Fruit fly (Drosophila melanogaster) whole organism, pupa: ENCODE measurements around the gene CG9641.

Experiments
- CG10348 ChIP-seq: fragments of 200-800 bp; sonication (Bioruptor generic); IDR thresholded peaks from 2 replicates; pipeline ENCODE4 v1.3.6; 2022; ENCODE audit warnings: missing biosample characterization, missing genetic modification characterization
- CG12605 ChIP-seq: fragments of 200-800 bp; sonication (Bioruptor generic); IDR thresholded peaks from 2 replicates; pipeline ENCODE4 v1.3.6; 2022; ENCODE audit warnings: missing biosample characterization, missing genetic modification characterization
- CG13204 ChIP-seq: fragments of 200-800 bp; sonication (Bioruptor generic); optimal IDR thresholded peaks from 2 replicates; lab custom pipeline; 2018; ENCODE audit warnings: missing biosample characterization, mild to moderate bottlenecking, missing genetic modification characterization, moderate library complexity
- CG14655 ChIP-seq: fragments of 200-800 bp; sonication (Bioruptor generic); optimal IDR thresholded peaks from 3 replicates; lab custom pipeline; 2017; ENCODE audit warnings: mild to moderate bottlenecking, missing biosample characterization, missing genetic modification reagents, missing genetic modification characterization
- CG15710 ChIP-seq: fragments of 200-800 bp; sonication (Bioruptor generic); optimal IDR thresholded peaks from 2 replicates; lab custom pipeline; 2018; ENCODE audit warnings: missing biosample characterization, mild to moderate bottlenecking, missing genetic modification characterization, moderate library complexity
- CG17806 ChIP-seq: fragments of 200-800 bp; sonication (Bioruptor generic); optimal IDR thresholded peaks from 2 replicates; lab custom pipeline; 2018; ENCODE audit warnings: missing biosample characterization, mild to moderate bottlenecking, missing genetic modification characterization, moderate library complexity
- CG32121 ChIP-seq: fragments of 200-800 bp; sonication (Bioruptor generic); IDR thresholded peaks from 2 replicates; pipeline ENCODE4 v1.3.6; 2022; ENCODE audit warnings: missing biosample characterization, missing genetic modification characterization
- CG34367 ChIP-seq: fragments of 200-800 bp; sonication (Bioruptor generic); optimal IDR thresholded peaks from 2 replicates; lab custom pipeline; 2018; ENCODE audit warnings: missing biosample characterization, mild to moderate bottlenecking, missing genetic modification characterization
- CG4496 ChIP-seq: fragments of 200-800 bp; sonication (Bioruptor generic); IDR thresholded peaks from 3 replicates; pipeline ENCODE4 v1.3.6; 2022; ENCODE audit warnings: missing biosample characterization, missing genetic modification characterization
- CG8159 ChIP-seq: fragments of 200-800 bp; sonication (Bioruptor generic); optimal IDR thresholded peaks from 3 replicates; lab custom pipeline; 2018; ENCODE audit warnings: missing biosample characterization, mild to moderate bottlenecking, missing genetic modification characterization, moderate library complexity
- CG8301 ChIP-seq: fragments of 200-800 bp; sonication (Bioruptor generic); optimal IDR thresholded peaks from 2 replicates; lab custom pipeline; 2018; ENCODE audit warnings: missing biosample characterization, mild to moderate bottlenecking, missing genetic modification characterization
- CG9948 ChIP-seq: fragments of 200-800 bp; sonication (Bioruptor generic); optimal IDR thresholded peaks from 2 replicates; lab custom pipeline; 2018; ENCODE audit warnings: missing biosample characterization, mild to moderate bottlenecking, missing genetic modification characterization, moderate library complexity
- D1 ChIP-seq: fragments of 200-800 bp; sonication (Bioruptor generic); optimal IDR thresholded peaks from 2 replicates; lab custom pipeline; 2018; ENCODE audit warnings: missing biosample characterization, mild to moderate bottlenecking, missing genetic modification characterization, moderate library complexity
- EcR ChIP-seq: fragments of 200-800 bp; sonication (Bioruptor generic); optimal IDR thresholded peaks from 3 replicates; lab custom pipeline; 2019; ENCODE audit warnings: missing biosample characterization, missing genetic modification characterization, mild to moderate bottlenecking, moderate library complexity, missing genetic modification reagents
- Ets98B ChIP-seq: fragments of 200-800 bp; sonication (Bioruptor generic); IDR thresholded peaks from 2 replicates; pipeline ENCODE4 v1.3.6; 2022; ENCODE audit warnings: missing biosample characterization, missing genetic modification characterization
- Pif1A ChIP-seq: fragments of 200-800 bp; sonication (Bioruptor generic); optimal IDR thresholded peaks from 3 replicates; lab custom pipeline; 2016; ENCODE audit warnings: missing biosample characterization, missing genetic modification characterization
- Pif1B ChIP-seq: fragments of 200-800 bp; sonication (Bioruptor generic); optimal IDR thresholded peaks from 3 replicates; lab custom pipeline; 2016; ENCODE audit warnings: missing biosample characterization, missing genetic modification characterization
- Snoo ChIP-seq: fragments of 200-800 bp; sonication (Bioruptor generic); optimal IDR thresholded peaks from 3 replicates; lab custom pipeline; 2017; ENCODE audit warnings: missing biosample characterization, mild to moderate bottlenecking, missing genetic modification characterization, inconsistent platforms
- fd96Ca ChIP-seq: fragments of 200-800 bp; sonication (Bioruptor generic); IDR thresholded peaks from 3 replicates; pipeline ENCODE4 v1.3.6; 2022; ENCODE audit warnings: missing biosample characterization, missing genetic modification characterization
- gl ChIP-seq: fragments of 200-800 bp; sonication (Bioruptor generic); optimal IDR thresholded peaks from 2 replicates; lab custom pipeline; 2018; ENCODE audit warnings: missing biosample characterization, mild to moderate bottlenecking, missing genetic modification characterization
- rn ChIP-seq: fragments of 200-800 bp; sonication (Bioruptor generic); IDR thresholded peaks from 2 replicates; pipeline ENCODE4 v1.3.6; 2022; ENCODE audit warnings: missing biosample characterization, missing genetic modification characterization

The CG9641 gene

DNA sequence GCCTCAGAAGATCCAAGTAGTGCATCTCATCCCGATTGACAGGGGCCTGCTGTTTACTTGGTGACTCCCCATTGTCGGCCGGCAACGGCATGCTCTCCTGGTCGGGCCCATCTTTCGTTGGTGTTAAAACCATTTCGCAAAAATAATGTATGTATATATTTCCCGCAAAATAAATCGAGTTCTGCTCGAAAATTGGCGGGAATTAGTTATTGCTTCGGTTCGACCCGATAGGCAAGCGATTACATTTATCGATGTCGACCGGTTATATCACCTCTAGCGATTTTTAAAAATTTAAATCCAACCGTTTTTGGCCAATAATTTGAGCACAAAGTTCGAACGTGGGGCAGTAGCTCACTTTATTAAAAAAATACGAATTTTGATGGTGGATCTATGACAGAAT lies 7.2 kb downstream of the CG9641 start, which contains the start of gene Ts:
Gene Ts (minus strand): TSS at position 201 of the 400 bp plus-strand sequence.
- TF ChIP-seq CG9948 (tag; lab: Kevin White, UChicago) (no peak), CG14655 (GFP tag; lab: Kevin White, UChicago) (no peak)

DNA sequence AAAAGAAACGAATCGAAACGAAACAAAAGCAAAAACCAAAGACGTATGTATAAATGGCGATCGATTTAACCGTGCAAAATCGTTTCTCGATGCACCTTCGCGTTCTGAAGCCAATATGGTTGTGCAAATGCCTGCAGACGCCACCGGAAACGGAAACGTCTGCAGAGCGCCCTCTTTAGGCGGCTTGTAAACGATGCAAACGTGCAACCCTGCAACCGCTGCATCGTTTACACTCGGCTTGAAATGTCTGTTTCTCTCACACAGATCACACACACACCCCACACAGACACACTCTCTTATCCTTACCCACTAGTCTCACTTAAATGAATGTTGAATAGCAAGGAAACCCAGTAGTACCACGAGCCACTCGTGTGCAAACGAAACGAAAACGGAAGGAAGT lies 9.7 kb downstream of the CG9641 start:
- TF ChIP-seq CG34367 (tag; lab: Kevin White, UChicago) (no peak), CG14655 (GFP tag; lab: Kevin White, UChicago) (no peak), CG15710 (tag; lab: Kevin White, UChicago) (no peak), CG12605 (GFP tag; lab: Robert Waterston, UW) (no peak), CG8301 (tag; lab: Kevin White, UChicago) (no peak)

DNA sequence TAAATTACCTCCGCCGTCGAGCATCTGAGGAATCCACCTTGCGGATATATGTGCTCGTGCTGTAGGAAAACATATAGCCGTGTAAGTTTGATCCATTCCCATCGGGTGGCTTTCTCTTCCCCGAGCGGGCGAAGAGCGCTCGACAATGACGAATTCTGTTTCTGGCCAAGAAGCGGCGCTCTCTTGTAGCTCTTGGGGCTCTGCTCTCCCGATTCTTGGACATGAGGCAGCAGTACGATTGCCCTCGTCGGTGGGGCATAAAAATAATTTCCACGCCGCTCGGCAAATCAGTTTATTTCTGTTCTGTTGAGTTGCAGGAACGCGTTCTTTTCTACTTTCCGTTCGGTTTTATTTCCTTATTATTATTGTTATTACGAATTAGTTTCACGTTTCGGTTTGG lies 17.8 kb downstream of the CG9641 start:
- no peak for TF ChIP-seq CG34367 (tag; lab: Kevin White, UChicago)
- no peak for TF ChIP-seq CG15710 (tag; lab: Kevin White, UChicago)
- no peak for TF ChIP-seq D1
- no peak for TF ChIP-seq CG13204
- TF ChIP-seq gl (tag; lab: Kevin White, UChicago) = no peak
- TF ChIP-seq EcR = no peak
- TF ChIP-seq CG12605 (GFP tag; lab: Robert Waterston, UW) = no peak
- TF ChIP-seq, all 21 proteins: peak for 0

DNA sequence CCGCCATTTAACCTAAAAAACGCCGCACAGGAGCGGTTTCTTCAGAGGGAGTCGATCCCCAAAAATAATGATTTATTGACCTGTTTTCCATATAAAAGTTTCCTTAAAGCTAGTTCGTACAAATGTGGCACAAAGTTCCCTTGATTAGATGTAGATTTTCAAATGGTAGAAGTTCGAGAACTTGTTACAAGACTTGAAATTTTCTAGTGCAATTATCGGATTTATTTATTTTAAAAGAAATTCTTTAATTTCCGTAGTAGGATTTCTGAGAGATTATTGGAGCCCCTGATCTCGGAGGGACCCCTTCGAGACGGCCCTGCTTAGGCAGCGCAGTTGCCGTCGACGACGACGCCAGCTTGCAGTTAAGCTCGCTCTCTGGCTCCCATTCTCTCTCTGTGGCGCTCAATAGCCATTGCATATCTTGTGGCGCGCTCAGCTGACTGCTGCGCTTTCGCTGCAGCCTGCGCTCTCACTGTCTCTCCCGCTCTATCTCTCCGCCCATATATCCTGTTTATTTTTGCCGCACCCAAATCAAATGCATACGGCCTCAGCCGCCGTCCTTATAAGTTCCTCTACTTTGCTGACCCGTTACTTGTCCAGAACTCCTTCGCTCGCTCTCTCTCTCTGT lies 19.0 kb downstream of the CG9641 start:
- TF ChIP-seq CG12605 (GFP tag; lab: Robert Waterston, UW) (peak; percentile 54), Pif1A (GFP tag; lab: Kevin White, UChicago) (peak; percentile 89), Pif1B (peak; percentile 82), CG15710 (tag; lab: Kevin White, UChicago) (peak; percentile 91), CG8301 (tag; lab: Kevin White, UChicago) (peak; percentile 80), D1 (peak; percentile 34), CG17806 (tag; lab: Kevin White, UChicago) (peak; percentile 84), CG10348 (GFP tag; lab: Robert Waterston, UW) (peak; percentile 77), CG14655 (GFP tag; lab: Kevin White, UChicago) (peak; percentile 92), gl (tag; lab: Kevin White, UChicago) (peak; percentile 14), CG4496 (GFP tag; lab: Robert Waterston, UW) (peak; percentile 86), Snoo (tag; lab: Kevin White, UChicago) (peak; percentile 94), rn (peak; percentile 77), CG8159 (peak; percentile 93), CG13204 (peak; percentile 48), CG32121 (GFP tag; lab: Robert Waterston, UW) (peak; percentile 83), fd96Ca (peak; percentile 85), CG9948 (tag; lab: Kevin White, UChicago) (peak; percentile 87), EcR (no peak), CG34367 (tag; lab: Kevin White, UChicago) (peak; percentile 74), Ets98B (GFP tag; lab: Robert Waterston, UW) (peak; percentile 80)

DNA sequence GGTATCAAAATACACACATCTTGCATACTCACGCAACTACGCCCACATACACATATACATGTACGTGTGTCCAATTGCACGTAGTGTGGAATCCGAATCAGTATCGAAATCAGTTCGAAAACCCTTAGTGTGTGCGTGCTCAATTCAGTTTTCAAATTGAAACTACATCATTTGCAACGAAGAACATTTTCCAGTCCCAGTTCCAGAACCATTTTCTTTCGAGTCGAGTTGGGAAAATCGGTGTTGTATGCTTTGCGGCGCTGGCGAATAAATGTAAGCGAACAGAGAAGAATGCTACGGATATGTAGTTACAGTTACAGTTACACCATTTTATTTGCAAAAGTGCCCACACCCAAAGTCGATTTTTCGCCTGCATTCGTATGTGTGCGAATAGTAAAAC lies 19.7 kb downstream of the CG9641 start:
- TF ChIP-seq CG14655 (GFP tag; lab: Kevin White, UChicago) = no peak
- TF ChIP-seq CG8159 = no peak
- TF ChIP-seq Pif1B = no peak

DNA sequence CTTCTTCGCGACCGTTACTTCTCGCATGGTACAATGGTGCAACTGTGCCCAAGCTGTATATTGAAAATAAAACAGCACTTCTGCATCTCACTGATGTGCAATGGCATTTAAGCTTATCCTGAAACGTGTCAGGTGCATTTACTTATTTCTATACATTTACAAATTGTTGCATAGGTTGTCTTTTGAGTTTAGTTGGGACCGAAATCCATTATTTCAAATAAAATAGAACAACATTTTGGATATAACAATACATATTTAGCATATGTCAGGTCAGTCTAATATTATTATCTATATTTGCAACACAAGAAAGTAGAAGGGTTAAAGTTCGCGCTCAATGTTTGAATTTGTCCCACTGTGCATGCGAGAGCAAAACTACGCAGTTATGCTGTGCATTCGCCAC lies 20.3 kb downstream of the CG9641 start:
- TF ChIP-seq Snoo (tag; lab: Kevin White, UChicago) (no peak), CG8159 (peak; percentile 74), CG4496 (GFP tag; lab: Robert Waterston, UW) (no peak), CG32121 (GFP tag; lab: Robert Waterston, UW) (no peak), CG10348 (GFP tag; lab: Robert Waterston, UW) (no peak), CG14655 (GFP tag; lab: Kevin White, UChicago) (peak; percentile 77), CG15710 (tag; lab: Kevin White, UChicago) (peak; percentile 62), EcR (no peak), Pif1A (GFP tag; lab: Kevin White, UChicago) (peak; percentile 56), CG17806 (tag; lab: Kevin White, UChicago) (peak; percentile 52), D1 (peak; percentile 1), Pif1B (no peak), CG12605 (GFP tag; lab: Robert Waterston, UW) (no peak), rn (no peak), CG8301 (tag; lab: Kevin White, UChicago) (peak; percentile 65), Ets98B (GFP tag; lab: Robert Waterston, UW) (no peak), gl (tag; lab: Kevin White, UChicago) (no peak), fd96Ca (0 out of 3 replicates have a peak, but pooled peaks have one; percentile 28), CG13204 (no peak), CG34367 (tag; lab: Kevin White, UChicago) (peak; percentile 57), CG9948 (tag; lab: Kevin White, UChicago) (peak; percentile 67)

DNA sequence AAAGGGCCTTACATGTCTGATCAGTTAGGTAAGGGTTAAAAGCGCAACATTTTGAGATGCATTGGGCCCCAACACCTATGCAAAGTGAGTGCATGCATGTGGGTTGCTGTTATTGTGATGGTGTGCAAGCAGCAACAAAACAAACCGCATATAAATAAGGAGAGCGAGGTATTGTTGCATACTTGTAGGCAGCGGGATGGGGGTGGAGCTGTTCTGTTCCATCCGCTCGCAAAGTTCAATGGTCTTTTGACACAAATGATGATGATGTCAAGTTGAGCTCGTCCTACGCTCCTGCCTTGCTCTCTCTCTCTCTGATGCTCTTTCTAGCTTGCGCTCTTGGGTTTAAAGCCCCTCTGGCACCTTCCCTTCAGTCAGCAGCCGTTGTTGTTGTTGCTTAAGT lies 21.0 kb downstream of the CG9641 start:
- TF ChIP-seq CG4496 (GFP tag; lab: Robert Waterston, UW) (peak; percentile 66; the same call in 2 of the 3 replicates), fd96Ca (peak; percentile 38; the same call in 1 of the 3 replicates), Snoo (tag; lab: Kevin White, UChicago) (peak; percentile 19), Ets98B (GFP tag; lab: Robert Waterston, UW) (no peak), CG12605 (GFP tag; lab: Robert Waterston, UW) (no peak), EcR (peak; percentile 97), CG13204 (peak; percentile 18)
